Fruit fly (Drosophila melanogaster) whole organism, embryonic: Measurements from ENCODE around the gene Surf1.

Source experiments
- ATbp ChIP-seq: fragments of 200-800 bp; sonication (Bioruptor generic); optimal IDR thresholded peaks from 2 replicates; lab custom pipeline; 2017; ENCODE audit warnings: missing biosample characterization, mild to moderate bottlenecking, missing genetic modification characterization, missing genetic modification reagents
- B-H1 ChIP-seq: fragments of 200-800 bp; sonication (Bioruptor generic); IDR thresholded peaks from 3 replicates; pipeline ENCODE4 v1.3.6; 2022; ENCODE audit warnings: missing biosample characterization, missing genetic modification characterization
- CG10462 ChIP-seq: fragments of 200-800 bp; sonication (Bioruptor generic); optimal IDR thresholded peaks from 2 replicates; lab custom pipeline; 2016; ENCODE audit warnings: missing biosample characterization, missing genetic modification characterization
- CG11456 ChIP-seq: fragments of 200-800 bp; sonication (Bioruptor generic); IDR thresholded peaks from 3 replicates; pipeline ENCODE4 v1.3.6; 2022; ENCODE audit warnings: missing biosample characterization, missing genetic modification characterization
- CG11723 ChIP-seq: fragments of 200-800 bp; sonication (Bioruptor generic); optimal IDR thresholded peaks from 2 replicates; lab custom pipeline; 2017; ENCODE audit warnings: missing biosample characterization, mild to moderate bottlenecking, missing genetic modification characterization
- CG15269 ChIP-seq: fragments of 200-800 bp; sonication (Bioruptor generic); optimal IDR thresholded peaks from 2 replicates; lab custom pipeline; 2018; ENCODE audit warnings: missing biosample characterization, mild to moderate bottlenecking, missing genetic modification characterization, moderate library complexity
- CG1603 ChIP-seq: fragments of 200-800 bp; sonication (Bioruptor generic); optimal IDR thresholded peaks from 2 replicates; lab custom pipeline; 2019; ENCODE audit warnings: missing biosample characterization, mild to moderate bottlenecking, missing genetic modification characterization, moderate library complexity
- CG1647 ChIP-seq: fragments of 200-800 bp; sonication (Bioruptor generic); optimal IDR thresholded peaks from 3 replicates; lab custom pipeline; 2016; ENCODE audit warnings: missing biosample characterization, missing genetic modification characterization
- CG16779 ChIP-seq: fragments of 200-800 bp; sonication (Bioruptor generic); IDR thresholded peaks from 2 replicates; pipeline ENCODE4 v1.3.6; 2022; ENCODE audit warnings: missing biosample characterization, missing genetic modification characterization
- CG16815 ChIP-seq: fragments of 200-800 bp; sonication (Bioruptor generic); optimal IDR thresholded peaks from 3 replicates; lab custom pipeline; 2017; ENCODE audit warnings: missing biosample characterization, mild to moderate bottlenecking, missing genetic modification characterization
- CG17328 ChIP-seq: fragments of 200-800 bp; sonication (Bioruptor generic); IDR thresholded peaks from 2 replicates; pipeline ENCODE4 v1.3.6; 2022; ENCODE audit warnings: missing biosample characterization, missing genetic modification characterization
- CG17359 ChIP-seq: fragments of 200-800 bp; sonication (Bioruptor generic); optimal IDR thresholded peaks from 3 replicates; lab custom pipeline; 2018; ENCODE audit warnings: missing biosample characterization, mild to moderate bottlenecking, missing genetic modification characterization, moderate library complexity
- CG17802 ChIP-seq: fragments of 200-800 bp; sonication (Bioruptor generic); optimal IDR thresholded peaks from 2 replicates; lab custom pipeline; 2018; ENCODE audit warnings: missing biosample characterization, mild to moderate bottlenecking, missing genetic modification characterization, moderate library complexity
- CG2202 ChIP-seq: fragments of 200-800 bp; sonication (Bioruptor generic); optimal IDR thresholded peaks from 2 replicates; lab custom pipeline; 2018; ENCODE audit warnings: missing biosample characterization, mild to moderate bottlenecking, missing genetic modification characterization
- CG34224 ChIP-seq: fragments of 200-800 bp; sonication (Bioruptor generic); IDR thresholded peaks from 3 replicates; pipeline ENCODE4 v1.3.6; 2022; ENCODE audit warnings: missing biosample characterization, missing genetic modification characterization; ENCODE audit not compliant: partially characterized antibody
- CG3726 ChIP-seq: fragments of 200-800 bp; sonication (Bioruptor generic); IDR thresholded peaks from 3 replicates; pipeline ENCODE4, ENCODE4 v1.3.6; 2022; ENCODE audit warnings: missing biosample characterization, missing genetic modification characterization
- CG42726 ChIP-seq: fragments of 200-800 bp; sonication (Bioruptor generic); IDR thresholded peaks from 2 replicates; pipeline ENCODE4 v1.3.6; 2022; ENCODE audit warnings: missing biosample characterization, missing genetic modification characterization; ENCODE audit not compliant: partially characterized antibody
- CG9215 ChIP-seq: fragments of 200-800 bp; sonication (Bioruptor generic); IDR thresholded peaks from 2 replicates; pipeline ENCODE4 v1.3.6; 2022; ENCODE audit warnings: missing biosample characterization, missing genetic modification characterization
- CG9932 ChIP-seq: fragments of 200-800 bp; sonication (Bioruptor generic); IDR thresholded peaks from 2 replicates; pipeline ENCODE4 v1.3.6; 2022; ENCODE audit warnings: missing biosample characterization, missing genetic modification characterization
- CHES-1-like ChIP-seq: fragments of 200-800 bp; sonication (Bioruptor generic); optimal IDR thresholded peaks from 2 replicates; lab custom pipeline; 2016; ENCODE audit warnings: missing biosample characterization, missing genetic modification characterization
- Chrac-16 ChIP-seq: fragments of 200-800 bp; sonication (Bioruptor generic); optimal IDR thresholded peaks from 3 replicates; lab custom pipeline; 2016; ENCODE audit warnings: missing biosample characterization, missing genetic modification characterization
- CrebB ChIP-seq: fragments of 200-800 bp; sonication (Bioruptor generic); optimal IDR thresholded peaks from 3 replicates; lab custom pipeline; 2018; ENCODE audit warnings: missing biosample characterization, mild to moderate bottlenecking, missing genetic modification characterization
- D ChIP-seq, 2 experiments: fragments of 200-800 bp in 1 of 2; fragments of >200 bp in 1 of 2; sonication (Bioruptor generic) in 1 of 2; optimal IDR thresholded peaks; 2 replicates in 1 of 2; 3 replicates in 1 of 2; lab custom pipeline; 2017; ENCODE audit warnings: mild to moderate bottlenecking in 1 of 2, missing biosample characterization in 1 of 2, missing genetic modification characterization in 1 of 2, missing genetic modification reagents in 1 of 2
- Dll ChIP-seq: fragments of 200-800 bp; sonication (Bioruptor generic); IDR thresholded peaks from 4 replicates; pipeline ENCODE4 v1.3.6; 2022; ENCODE audit warnings: missing biosample characterization, missing genetic modification characterization; ENCODE audit not compliant: partially characterized antibody
- E2f1 ChIP-seq: fragments of 200-800 bp; sonication (Bioruptor generic); IDR thresholded peaks from 2 replicates; pipeline ENCODE4 v1.3.6; 2022; ENCODE audit warnings: missing biosample characterization, missing genetic modification characterization
- GATAe ChIP-seq: fragments of 200-800 bp; sonication (Bioruptor generic); conservative IDR thresholded peaks from 2 replicates; pipeline ENCODE4 v1.3.6; 2022; ENCODE audit warnings: missing biosample characterization, missing genetic modification characterization
- Hand ChIP-seq: fragments of 200-800 bp; sonication (Bioruptor generic); optimal IDR thresholded peaks from 2 replicates; lab custom pipeline; 2017; ENCODE audit warnings: mild to moderate bottlenecking, missing biosample characterization, missing genetic modification reagents, missing genetic modification characterization
- Mes4 ChIP-seq: fragments of 200-800 bp; sonication (Bioruptor generic); optimal IDR thresholded peaks from 2 replicates; lab custom pipeline; 2016; ENCODE audit warnings: missing biosample characterization, missing genetic modification characterization
- Mrtf ChIP-seq: fragments of 200-800 bp; sonication (Bioruptor generic); IDR thresholded peaks from 3 replicates; pipeline ENCODE4 v1.3.6; 2022; ENCODE audit warnings: missing biosample characterization, missing genetic modification characterization
- Neu2 ChIP-seq: fragments of 200-800 bp; sonication (Bioruptor generic); optimal IDR thresholded peaks from 3 replicates; lab custom pipeline; 2016; ENCODE audit warnings: missing biosample characterization, missing genetic modification characterization, borderline replicate concordance
- Nf-YB ChIP-seq: fragments of 200-800 bp; sonication (Bioruptor generic); optimal IDR thresholded peaks from 3 replicates; lab custom pipeline; 2019; ENCODE audit warnings: missing biosample characterization, mild to moderate bottlenecking, missing genetic modification characterization, moderate library complexity
- Oli ChIP-seq: fragments of 200-800 bp; sonication (Bioruptor generic); optimal IDR thresholded peaks from 2 replicates; lab custom pipeline; 2018; ENCODE audit warnings: missing biosample characterization, mild to moderate bottlenecking, missing genetic modification characterization, moderate library complexity
- Optix ChIP-seq: fragments of 200-800 bp; sonication (Bioruptor generic); IDR thresholded peaks from 3 replicates; pipeline ENCODE4 v1.3.6; 2022; ENCODE audit warnings: missing biosample characterization, missing genetic modification characterization
- Poxn ChIP-seq: fragments of 200-800 bp; sonication (Bioruptor generic); IDR thresholded peaks from 2 replicates; pipeline ENCODE4 v1.3.6; 2022; ENCODE audit warnings: missing biosample characterization, missing genetic modification characterization
- Sox102F ChIP-seq: fragments of 200-800 bp; sonication (Bioruptor generic); optimal IDR thresholded peaks from 2 replicates; lab custom pipeline; 2018; ENCODE audit warnings: missing biosample characterization, mild to moderate bottlenecking, missing genetic modification characterization, moderate library complexity
- ara ChIP-seq: fragments of 200-800 bp; sonication (Bioruptor generic); IDR thresholded peaks from 2 replicates; pipeline ENCODE4 v1.3.6; 2022; ENCODE audit warnings: missing biosample characterization, missing genetic modification characterization
- bcd ChIP-seq: fragments of 200-800 bp; sonication (Bioruptor generic); optimal IDR thresholded peaks from 2 replicates; lab custom pipeline; 2017; ENCODE audit warnings: missing biosample characterization, mild to moderate bottlenecking, missing genetic modification characterization
- cato ChIP-seq: fragments of 200-800 bp; sonication (Bioruptor generic); optimal IDR thresholded peaks from 2 replicates; lab custom pipeline; 2016; ENCODE audit warnings: missing biosample characterization, missing genetic modification characterization, borderline replicate concordance
- danr ChIP-seq: fragments of 200-800 bp; sonication (Bioruptor generic); IDR thresholded peaks from 2 replicates; pipeline ENCODE4 v1.3.6; 2022; ENCODE audit warnings: missing biosample characterization, missing genetic modification characterization
- dm ChIP-seq: fragments of 200-800 bp; sonication (Bioruptor generic); optimal IDR thresholded peaks from 3 replicates; lab custom pipeline; 2016; ENCODE audit warnings: missing biosample characterization, missing genetic modification characterization
- dpn ChIP-seq, 2 experiments: fragments of 200-800 bp; sonication (Bioruptor generic); optimal IDR thresholded peaks; 3 replicates each; lab custom pipeline; 2016; ENCODE audit warnings: missing biosample characterization in 2 of 2, missing genetic modification characterization in 2 of 2
- en ChIP-seq: fragments of 200-800 bp; sonication (Bioruptor generic); optimal IDR thresholded peaks from 2 replicates; lab custom pipeline; 2016; ENCODE audit warnings: missing biosample characterization, missing genetic modification characterization
- grau ChIP-seq: fragments of 200-800 bp; optimal IDR thresholded peaks from 3 replicates; lab custom pipeline; 2019; ENCODE audit warnings: missing biosample characterization, mild to moderate bottlenecking, missing genetic modification characterization, moderate library complexity
- h ChIP-seq: fragments of >200 bp; optimal IDR thresholded peaks from 2 replicates; lab custom pipeline; 2017
- lilli ChIP-seq: fragments of 200-800 bp; sonication (Bioruptor generic); optimal IDR thresholded peaks from 3 replicates; lab custom pipeline; 2016; ENCODE audit warnings: missing biosample characterization, missing genetic modification characterization
- oc ChIP-seq: fragments of 200-800 bp; sonication (Bioruptor generic); optimal IDR thresholded peaks from 2 replicates; lab custom pipeline; 2018; ENCODE audit warnings: missing biosample characterization, mild to moderate bottlenecking, missing genetic modification characterization, moderate library complexity
- pho ChIP-seq: fragments of 200-800 bp; sonication (Bioruptor generic); optimal IDR thresholded peaks from 2 replicates; lab custom pipeline; 2016; ENCODE audit warnings: missing biosample characterization, missing genetic modification characterization
- zen2 ChIP-seq: fragments of 200-800 bp; sonication (Bioruptor generic); IDR thresholded peaks from 3 replicates; pipeline ENCODE4 v1.3.6; 2022; ENCODE audit warnings: missing biosample characterization, missing genetic modification characterization; ENCODE audit not compliant: partially characterized antibody

The Surf1 gene

DNA sequence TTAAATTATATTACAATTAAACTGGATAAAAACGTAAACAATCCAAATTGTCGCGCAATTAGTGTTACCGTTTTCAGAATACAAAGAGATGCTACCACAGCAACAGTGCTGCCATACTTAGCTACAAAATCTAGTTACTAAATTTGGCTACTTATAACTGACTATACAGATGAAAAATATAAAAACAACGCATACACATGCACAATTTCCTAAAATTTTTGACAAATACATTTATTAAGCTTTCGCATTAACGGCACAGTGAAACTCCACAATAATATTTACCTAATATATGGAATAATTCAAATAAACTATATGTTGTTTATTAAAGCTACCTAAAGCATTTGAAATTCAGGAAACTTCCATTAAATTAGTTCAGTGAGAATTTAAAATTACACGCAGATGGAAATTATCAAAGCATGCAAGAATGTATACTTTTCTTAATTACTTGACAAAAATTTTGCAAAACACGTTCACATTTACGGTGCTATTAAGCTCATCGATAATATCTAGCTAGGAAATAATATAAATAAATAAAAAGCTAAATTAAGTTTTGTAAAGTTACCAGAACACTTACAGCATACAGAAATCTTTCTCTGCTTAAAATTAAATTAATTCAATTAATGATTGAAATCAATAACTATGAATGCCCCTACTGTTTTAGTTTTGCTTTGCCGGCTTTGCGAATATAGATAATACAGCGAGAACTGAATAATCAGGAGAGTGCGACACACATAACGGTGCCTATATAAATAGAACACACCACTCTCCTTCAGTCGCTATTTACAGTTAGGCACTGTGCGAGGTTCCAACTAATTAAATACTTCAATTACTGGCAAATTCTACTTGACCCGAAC lies 11.0 kb downstream of the Surf1 start, which contains the start of the genes Mis12 and CG9953 (continued):
- TF ChIP-seq B-H1 (GFP tag; lab: Robert Waterston, UW) (no peak; the same call in 2 of the 3 replicates), grau (peak; percentile 36), E2f1 (GFP tag; lab: Robert Waterston, UW) (no peak; the same call in 1 of the 2 replicates), h (lab: Kevin White, UChicago) (no peak), D (optimal IDR thresholded peaks at IDR 0.05; lab: Kevin White, UChicago) (no peak), D (GFP tag; optimal IDR thresholded peaks at IDR 0.05; lab: Kevin White, UChicago) (peak; percentile 30), CG34224 (no peak), Chrac-16 (GFP tag; lab: Kevin White, UChicago) (peak; percentile 1), GATAe (no peak), cato (GFP tag; lab: Kevin White, UChicago) (no peak), CG16779 (GFP tag; lab: Robert Waterston, UW) (no peak), CG1603 (tag; lab: Kevin White, UChicago) (no peak), danr (GFP tag; lab: Robert Waterston, UW) (no peak), bcd (GFP tag; lab: Kevin White, UChicago) (peak; percentile 39), Poxn (GFP tag; lab: Robert Waterston, UW) (no peak), Dll (GFP tag; lab: Robert Waterston, UW) (no peak), CG3726 (GFP tag; lab: Robert Waterston, UW) (no peak), Hand (GFP tag; lab: Kevin White, UChicago) (no peak), CG9932 (GFP tag; lab: Robert Waterston, UW) (peak; percentile 36), Nf-YB (GFP tag; lab: Kevin White, UChicago) (peak; percentile 6), ATbp (GFP tag; lab: Kevin White, UChicago) (no peak), CG11456 (GFP tag; lab: Robert Waterston, UW) (0 out of 3 replicates have a peak, but pooled peaks have one; percentile 7), CG42726 (GFP tag; lab: Robert Waterston, UW) (no peak), oc (tag; lab: Kevin White, UChicago) (no peak), pho (GFP tag; lab: Kevin White, UChicago) (no peak), CG9215 (GFP tag; lab: Robert Waterston, UW) (peak; percentile 32; the same call in 1 of the 2 replicates), CG2202 (no peak), Sox102F (GFP tag; lab: Kevin White, UChicago) (peak; percentile 12), dpn (GFP tag; optimal IDR thresholded peaks at IDR 0.05; lab: Kevin White, UChicago) (peak; percentile 11 to 20), CG15269 (tag; lab: Kevin White, UChicago) (peak; percentile 58), CG17359 (tag; lab: Kevin White, UChicago) (no peak), Neu2 (no peak), CG17328 (GFP tag; lab: Robert Waterston, UW) (0 out of 2 replicates have a peak, but pooled peaks have one; percentile 18), en (GFP tag; lab: Kevin White, UChicago) (no peak), Mes4 (GFP tag; lab: Kevin White, UChicago) (no peak), CG16815 (GFP tag; lab: Kevin White, UChicago) (peak; percentile 37), zen2 (GFP tag; lab: Robert Waterston, UW) (no peak), Oli (peak; percentile 11), CG10462 (no peak), CHES-1-like (GFP tag; lab: Kevin White, UChicago) (no peak), Mrtf (GFP tag; lab: Robert Waterston, UW) (no peak), CG17802 (tag; lab: Kevin White, UChicago) (peak; percentile 45), ara (GFP tag; lab: Robert Waterston, UW) (no peak), dm (no peak), lilli (GFP tag; lab: Kevin White, UChicago) (peak; percentile 47), CG11723 (GFP tag; lab: Kevin White, UChicago) (no peak), CG1647 (GFP tag; lab: Kevin White, UChicago) (no peak), CrebB (tag; lab: Kevin White, UChicago) (no peak), Optix (GFP tag; lab: Robert Waterston, UW) (no peak)
